Worm (Caenorhabditis elegans): ENCODE results near the gene cca-1.

The cca-1 gene

DNA sequence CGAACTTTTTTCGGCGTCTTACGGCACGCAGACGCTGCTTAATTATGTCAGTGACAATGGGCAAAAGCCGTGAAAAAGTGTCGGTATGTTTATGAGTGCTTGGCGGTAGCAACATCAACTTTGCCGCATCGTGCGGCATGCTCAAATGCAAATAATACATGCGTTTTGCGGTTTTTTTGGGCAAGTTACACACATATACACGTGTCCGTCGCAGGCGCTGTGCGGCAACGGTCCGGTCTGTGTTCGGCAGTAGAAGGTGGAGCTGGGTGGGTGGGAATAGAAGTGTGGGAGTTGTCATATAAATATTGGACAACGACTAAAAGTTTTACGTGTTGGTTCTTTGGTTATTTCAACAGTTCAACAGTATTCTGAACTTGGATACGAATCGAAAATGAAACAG lies 33.5 kb downstream of the cca-1 start, which contains the start of gene idpp-11:
Gene idpp-11 (plus strand): TSS at position 301 of the 400 bp plus-strand sequence.
- no peak for TF ChIP-seq ceh-16 (tag; optimal IDR thresholded peaks at IDR 0.05)
- no peak for TF ChIP-seq nhr-129 (tag; optimal IDR thresholded peaks at IDR 0.05)
- TF ChIP-seq skn-1 (tag; optimal IDR thresholded peaks at IDR 0.05): no peak
- TF ChIP-seq blmp-1 (tag; optimal IDR thresholded peaks at IDR 0.05; ENCODE audit: insufficient read depth): no peak
- no peak for TF ChIP-seq crh-2 (tag; optimal IDR thresholded peaks at IDR 0.05)
- TF ChIP-seq ztf-1 (GFP tag; conservative IDR thresholded peaks at IDR 0.05): no peak
- no peak for TF ChIP-seq elt-3 (tag; optimal IDR thresholded peaks at IDR 0.05)
- no peak for TF ChIP-seq aly-2 (tag; optimal IDR thresholded peaks at IDR 0.05)
- no peak for TF ChIP-seq lsy-2 (tag; optimal IDR thresholded peaks at IDR 0.05)
- no peak for TF ChIP-seq elt-1 (tag; optimal IDR thresholded peaks at IDR 0.05)
- TF ChIP-seq F13H6.1 (tag; optimal IDR thresholded peaks at IDR 0.05): no peak

DNA sequence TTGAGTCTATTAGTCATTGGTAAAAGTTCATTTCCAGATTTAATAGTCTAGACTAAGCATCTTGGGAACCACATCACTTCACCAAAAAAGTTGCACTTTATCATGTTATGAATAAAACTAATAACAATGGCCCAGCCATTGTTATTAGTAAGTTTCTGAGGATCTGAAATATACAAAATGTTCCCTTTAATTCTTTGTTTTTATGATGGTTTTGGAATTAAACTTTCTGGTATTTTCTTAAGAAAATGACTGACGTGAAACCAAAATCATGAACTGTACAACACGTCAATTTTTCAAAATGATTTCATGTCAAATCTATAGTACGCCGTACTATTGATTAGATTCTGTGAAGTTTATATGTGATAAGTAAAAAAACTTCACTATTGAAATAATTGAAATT lies 35.8 kb downstream of the cca-1 start:
- TF ChIP-seq fos-1 (tag; optimal IDR thresholded peaks at IDR 0.05) (no peak), sma-9 (GFP tag; optimal IDR thresholded peaks at IDR 0.05) (no peak), sma-9 (tag; optimal IDR thresholded peaks at IDR 0.05) (no peak), blmp-1 (tag; optimal IDR thresholded peaks at IDR 0.05; ENCODE audit: insufficient read depth) (no peak), ztf-1 (GFP tag; conservative IDR thresholded peaks at IDR 0.05) (no peak), sem-4 (tag; optimal IDR thresholded peaks at IDR 0.05) (no peak), elt-3 (tag; optimal IDR thresholded peaks at IDR 0.05) (no peak), nhr-12 (tag; optimal IDR thresholded peaks at IDR 0.05) (no peak), nhr-6 (tag; optimal IDR thresholded peaks at IDR 0.05) (no peak), ceh-82 (tag; optimal IDR thresholded peaks at IDR 0.05) (no peak), peb-1 (tag; optimal IDR thresholded peaks at IDR 0.05) (no peak), lin-11 (tag; optimal IDR thresholded peaks at IDR 0.05) (no peak)

DNA sequence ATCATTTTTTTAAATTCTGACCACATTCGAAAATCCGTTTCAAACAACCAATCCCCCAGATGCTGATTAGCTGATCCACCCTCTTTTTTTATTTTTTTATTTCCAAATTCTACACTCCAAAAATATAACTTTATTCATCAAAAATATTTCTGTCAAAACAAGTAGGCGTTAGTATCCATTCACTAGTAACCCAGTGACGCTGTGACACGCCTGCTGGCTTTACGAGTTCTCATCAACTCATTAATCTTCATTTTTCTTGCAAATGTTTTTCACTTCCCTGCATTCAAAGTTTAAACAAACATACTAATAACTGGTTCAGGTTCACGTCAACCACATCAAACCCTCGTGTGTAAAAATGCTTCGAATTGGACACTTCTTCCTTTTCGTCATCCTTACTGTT lies 37.2 kb downstream of the cca-1 start, which contains the start of gene nlp-101:
Gene nlp-101 (plus strand): TSS at position 301 of the 400 bp plus-strand sequence.
- TF ChIP-seq skn-1 (tag; optimal IDR thresholded peaks at IDR 0.05) (no peak), lsy-2 (tag; optimal IDR thresholded peaks at IDR 0.05) (no peak)

DNA sequence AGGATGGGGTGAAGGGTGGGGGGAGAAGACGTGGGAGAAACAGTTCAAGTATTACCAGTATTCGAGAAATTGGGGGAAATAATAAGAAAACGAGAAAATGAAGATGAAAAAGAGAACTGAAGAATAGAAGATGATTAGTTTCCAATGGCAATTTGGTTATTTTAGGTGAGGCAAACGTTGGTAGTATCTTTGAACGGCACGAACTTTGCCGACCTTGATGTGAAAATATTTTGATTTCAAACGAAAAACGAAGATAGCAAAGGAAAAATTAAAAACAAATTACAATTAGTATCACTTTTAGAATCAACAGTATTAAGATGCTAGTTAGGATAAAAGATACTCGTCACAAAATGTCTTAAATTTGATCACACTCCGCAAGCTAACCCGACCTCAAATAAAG lies 41.6 kb downstream of the cca-1 start, which contains the start of gene sul-3:
Gene sul-3 (minus strand): TSS at position 101 of the 400 bp plus-strand sequence.
- no peak for TF ChIP-seq crh-2 (tag; optimal IDR thresholded peaks at IDR 0.05)
- TF ChIP-seq nhr-23 (tag; optimal IDR thresholded peaks at IDR 0.05): no peak
- TF ChIP-seq sem-4 (tag; optimal IDR thresholded peaks at IDR 0.05): no peak
- no peak for TF ChIP-seq ztf-11 (tag; optimal IDR thresholded peaks at IDR 0.05)
- TF ChIP-seq ztf-1 (GFP tag; conservative IDR thresholded peaks at IDR 0.05): no peak
- no peak for TF ChIP-seq ztf-4 (tag; optimal IDR thresholded peaks at IDR 0.05)
- no peak for TF ChIP-seq zag-1 (tag; optimal IDR thresholded peaks at IDR 0.05)

DNA sequence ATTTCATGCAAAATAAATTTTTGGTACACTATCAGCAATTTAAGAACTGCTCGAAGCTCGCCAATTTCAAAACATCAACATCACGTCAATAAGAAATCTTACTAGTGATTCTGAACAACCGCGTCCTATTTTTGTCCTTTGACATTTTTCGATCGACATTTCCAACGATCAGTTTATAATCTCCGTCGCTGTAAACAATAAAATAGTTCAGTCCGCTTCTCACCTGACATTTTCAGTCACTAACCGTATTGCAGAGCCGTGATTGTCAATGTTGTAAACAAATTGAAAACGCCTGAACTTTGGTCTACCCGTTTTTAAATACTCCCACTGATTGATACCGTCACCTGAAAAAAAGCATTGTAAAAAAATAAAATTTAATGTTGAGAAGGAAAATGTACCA lies 47.8 kb downstream of the cca-1 start:
- TF ChIP-seq mbf-1 (tag; optimal IDR thresholded peaks at IDR 0.05) (no peak), peb-1 (tag; optimal IDR thresholded peaks at IDR 0.05) (no peak), gmeb-1 (tag; optimal IDR thresholded peaks at IDR 0.05) (no peak), egl-27 (tag; optimal IDR thresholded peaks at IDR 0.05) (no peak), nhr-6 (tag; optimal IDR thresholded peaks at IDR 0.05) (no peak), nhr-11 (tag; optimal IDR thresholded peaks at IDR 0.05) (no peak), mdl-1 (tag; optimal IDR thresholded peaks at IDR 0.05) (no peak), alr-1 (tag; optimal IDR thresholded peaks at IDR 0.05) (no peak), ceh-16 (tag; optimal IDR thresholded peaks at IDR 0.05) (no peak), nhr-12 (tag; optimal IDR thresholded peaks at IDR 0.05) (no peak), crh-2 (tag; optimal IDR thresholded peaks at IDR 0.05) (no peak), nhr-23 (tag; optimal IDR thresholded peaks at IDR 0.05) (no peak)

DNA sequence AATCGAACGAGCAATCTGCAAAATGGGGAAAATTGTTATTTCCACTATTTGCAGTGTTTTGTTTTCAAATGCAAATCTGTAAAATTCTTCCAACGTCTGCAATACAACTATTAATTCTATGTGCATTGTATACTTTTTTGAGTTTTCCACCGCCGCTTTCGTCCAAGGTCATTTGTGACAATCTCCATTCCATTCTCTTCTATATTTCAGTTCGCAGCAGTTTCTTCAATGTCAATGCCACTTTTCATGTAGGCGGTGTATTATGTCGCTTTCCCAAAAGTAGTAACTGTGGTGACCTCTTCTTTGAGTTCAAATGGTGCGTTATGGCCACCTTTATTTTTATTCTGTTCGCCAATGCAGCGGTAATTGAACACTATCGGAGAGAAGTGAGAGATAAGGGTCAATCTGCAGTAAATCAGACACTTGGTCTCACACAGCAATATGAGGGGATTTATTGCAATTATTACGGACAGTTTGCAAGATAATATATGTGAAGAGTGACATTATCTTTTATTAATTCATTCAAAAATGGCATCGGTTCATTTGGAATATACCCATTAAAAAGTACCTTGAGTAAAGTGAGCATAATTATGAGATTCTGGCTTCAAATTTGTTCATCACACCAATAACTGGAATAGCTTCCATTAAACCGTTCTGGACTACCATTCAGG lies 49.0 kb downstream of the cca-1 start:
- TF ChIP-seq R02D3.7 (tag; optimal IDR thresholded peaks at IDR 0.05) (no peak), gmeb-1 (tag; optimal IDR thresholded peaks at IDR 0.05) (no peak), aly-2 (tag; optimal IDR thresholded peaks at IDR 0.05) (no peak), nhr-25 (tag; optimal IDR thresholded peaks at IDR 0.05) (peak; percentile 22), nhr-129 (tag; optimal IDR thresholded peaks at IDR 0.05) (no peak), dmd-4 (tag; optimal IDR thresholded peaks at IDR 0.05) (no peak), mab-5 (tag; optimal IDR thresholded peaks at IDR 0.05) (no peak), elt-1 (tag; optimal IDR thresholded peaks at IDR 0.05) (no peak), F13H6.1 (tag; optimal IDR thresholded peaks at IDR 0.05) (no peak), ceh-82 (tag; optimal IDR thresholded peaks at IDR 0.05) (no peak), nhr-21 (tag; optimal IDR thresholded peaks at IDR 0.05) (no peak), lsy-2 (tag; optimal IDR thresholded peaks at IDR 0.05) (no peak), blmp-1 (tag; optimal IDR thresholded peaks at IDR 0.05; ENCODE audit: insufficient read depth) (peak; percentile 23), crh-2 (tag; optimal IDR thresholded peaks at IDR 0.05) (no peak), skn-1 (tag; optimal IDR thresholded peaks at IDR 0.05) (no peak), C34F6.9 (tag; optimal IDR thresholded peaks at IDR 0.05) (no peak), ztf-11 (tag; optimal IDR thresholded peaks at IDR 0.05) (no peak), elt-3 (tag; optimal IDR thresholded peaks at IDR 0.05) (no peak), fos-1 (tag; optimal IDR thresholded peaks at IDR 0.05) (no peak), peb-1 (tag; optimal IDR thresholded peaks at IDR 0.05) (no peak), sem-4 (tag; optimal IDR thresholded peaks at IDR 0.05) (no peak), nhr-11 (tag; optimal IDR thresholded peaks at IDR 0.05) (no peak), sma-9 (GFP tag; optimal IDR thresholded peaks at IDR 0.05) (peak; percentile 8), sma-9 (tag; optimal IDR thresholded peaks at IDR 0.05) (no peak), ztf-1 (GFP tag; conservative IDR thresholded peaks at IDR 0.05) (no peak)
